Worm (Caenorhabditis elegans) whole organism, L2 larva: ENCODE measurements around the gene F58E6.11.

Experiments used
- R02D3.7 ChIP-seq: fragments of 150-350 bp; optimal IDR thresholded peaks from 2 replicates; lab custom pipeline; 2014; ENCODE audit warnings: missing biosample characterization, missing genetic modification characterization
- ZK546.5 ChIP-seq: sonication (generic microtip); optimal IDR thresholded peaks from 2 replicates; lab custom pipeline; 2017; ENCODE audit warnings: missing biosample characterization, missing genetic modification characterization
- ama-1 ChIP-seq: fragments of 150-350 bp; optimal IDR thresholded peaks from 2 replicates; lab custom pipeline; 2018; ENCODE audit warnings: inconsistent platforms
- ceh-82 ChIP-seq: fragments of 150-350 bp; optimal IDR thresholded peaks from 2 replicates; lab custom pipeline; 2014; ENCODE audit warnings: missing biosample characterization, missing genetic modification characterization
- egl-27 ChIP-seq: sonication (generic microtip); optimal IDR thresholded peaks from 3 replicates; lab custom pipeline; 2017; ENCODE audit warnings: missing biosample characterization, missing genetic modification reagents, missing genetic modification characterization
- elt-3 ChIP-seq: sonication (generic microtip); optimal IDR thresholded peaks from 2 replicates; lab custom pipeline; 2017; ENCODE audit warnings: missing biosample characterization, missing genetic modification characterization
- mbf-1 ChIP-seq: sonication (generic microtip); optimal IDR thresholded peaks from 2 replicates; lab custom pipeline; 2017; ENCODE audit warnings: missing biosample characterization, missing genetic modification characterization
- nhr-12 ChIP-seq: fragments of 150-350 bp; optimal IDR thresholded peaks from 2 replicates; lab custom pipeline; 2014; ENCODE audit warnings: missing biosample characterization, missing genetic modification characterization
- nhr-237 ChIP-seq: fragments of 150-350 bp; optimal IDR thresholded peaks from 2 replicates; lab custom pipeline; 2014; ENCODE audit warnings: missing biosample characterization, missing genetic modification characterization
- nhr-6 ChIP-seq: fragments of 150-350 bp; optimal IDR thresholded peaks from 2 replicates; lab custom pipeline; 2014; ENCODE audit warnings: missing biosample characterization, missing genetic modification characterization
- nhr-77 ChIP-seq: fragments of 150-350 bp; optimal IDR thresholded peaks from 2 replicates; lab custom pipeline; 2014; ENCODE audit warnings: missing biosample characterization, missing genetic modification characterization
- skn-1 ChIP-seq: sonication (generic microtip); optimal IDR thresholded peaks from 2 replicates; lab custom pipeline; 2017; ENCODE audit warnings: missing biosample characterization, missing genetic modification characterization
- sma-9 ChIP-seq, 2 experiments: fragments of 150-350 bp in 1 of 2; sonication (generic microtip) in 1 of 2; optimal IDR thresholded peaks; 2 replicates each; lab custom pipeline; 2014 to 2016; ENCODE audit warnings: missing genetic modification characterization in 2 of 2, mild to moderate bottlenecking in 1 of 2, missing biosample characterization in 1 of 2, missing compliant biosample characterization in 1 of 2, missing genetic modification reagents in 1 of 2, moderate library complexity in 1 of 2
- snpc-4 ChIP-seq: fragments of 150-350 bp; optimal IDR thresholded peaks from 2 replicates; lab custom pipeline; 2014; ENCODE audit warnings: missing biosample characterization, missing genetic modification characterization

- TF ChIP-seq nhr-6, result no peak
- TF ChIP-seq mbf-1 (tag; lab: Kevin White, UChicago), result no peak
- TF ChIP-seq egl-27 (tag; lab: Kevin White, UChicago), result no peak
- TF ChIP-seq snpc-4 (tag; lab: Kevin White, UChicago), result no peak
- no peak for TF ChIP-seq ama-1 (lab: Kevin White, UChicago)
- TF ChIP-seq elt-3 (tag; lab: Kevin White, UChicago), result no peak
- TF ChIP-seq nhr-12 (tag; lab: Kevin White, UChicago), result no peak
- TF ChIP-seq nhr-77, result no peak
- no peak for TF ChIP-seq ZK546.5 (tag; lab: Kevin White, UChicago)
- TF ChIP-seq R02D3.7, result no peak
- TF ChIP-seq ceh-82 (tag; lab: Kevin White, UChicago), result no peak
- no peak for TF ChIP-seq nhr-237 (tag; lab: Kevin White, UChicago)
- no peak for TF ChIP-seq skn-1 (tag; lab: Kevin White, UChicago)
- TF ChIP-seq sma-9 (GFP tag; optimal IDR thresholded peaks at IDR 0.05; lab: Kevin White, UChicago), result no peak
- TF ChIP-seq sma-9 (tag; optimal IDR thresholded peaks at IDR 0.05; lab: Kevin White, UChicago), result no peak
Measured at ce11 chrV:9752918-9753317, 4.9 kb downstream of the F58E6.11 start, which contains the start of gene F58E6.6.
